Worm (Caenorhabditis elegans): ENCODE data around the gene sre-29.

DNA sequence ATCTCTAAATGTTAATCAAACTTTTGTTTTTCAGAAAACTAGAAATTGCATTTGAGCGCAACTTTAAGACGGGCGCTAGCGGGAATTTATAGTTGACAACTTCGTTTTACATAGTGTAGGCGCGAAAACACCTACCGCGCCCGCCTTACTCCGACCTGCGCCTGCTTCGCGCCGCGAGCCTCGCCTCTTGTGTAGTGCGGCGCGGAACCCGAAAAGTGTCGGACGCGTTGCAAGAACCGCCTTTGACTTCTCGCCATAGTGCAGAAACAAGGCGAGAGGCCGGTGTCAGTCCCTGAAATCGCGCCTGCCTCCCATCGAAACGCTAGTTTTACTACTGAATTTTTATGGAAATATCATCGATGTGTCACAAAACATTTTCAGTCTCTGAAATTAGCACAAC is 15.9 kb downstream of the sre-29 start:
- TF ChIP-seq ama-1 (optimal IDR thresholded peaks at IDR 0.05), result no peak
- no peak for TF ChIP-seq aly-1 (tag; optimal IDR thresholded peaks at IDR 0.05)
- TF ChIP-seq scrt-1 (GFP tag; IDR thresholded peaks at IDR 0.05), result no peak
- TF ChIP-seq tra-4 (tag; optimal IDR thresholded peaks at IDR 0.05), result no peak
- no peak for TF ChIP-seq hmbx-1 (tag; optimal IDR thresholded peaks at IDR 0.05)
- no peak for TF ChIP-seq sea-1 (GFP tag; conservative IDR thresholded peaks at IDR 0.05)
- TF ChIP-seq hnd-1 (tag; optimal IDR thresholded peaks at IDR 0.05), result no peak
- no peak for TF ChIP-seq ceh-36 (tag; optimal IDR thresholded peaks at IDR 0.05)
- TF ChIP-seq flt-1 (GFP tag; IDR thresholded peaks at IDR 0.05), result no peak
- TF ChIP-seq ceh-13 (GFP tag; optimal IDR thresholded peaks at IDR 0.05), result no peak
- TF ChIP-seq hmg-4 (GFP tag; optimal IDR thresholded peaks at IDR 0.05), result no peak
- no peak for TF ChIP-seq B0310.2 (tag; optimal IDR thresholded peaks at IDR 0.05)
- no peak for TF ChIP-seq pes-1 (GFP tag; IDR thresholded peaks at IDR 0.05)
